Worm (Caenorhabditis elegans): ENCODE data around the gene C50A2.3.

Gene C50A2.3

DNA sequence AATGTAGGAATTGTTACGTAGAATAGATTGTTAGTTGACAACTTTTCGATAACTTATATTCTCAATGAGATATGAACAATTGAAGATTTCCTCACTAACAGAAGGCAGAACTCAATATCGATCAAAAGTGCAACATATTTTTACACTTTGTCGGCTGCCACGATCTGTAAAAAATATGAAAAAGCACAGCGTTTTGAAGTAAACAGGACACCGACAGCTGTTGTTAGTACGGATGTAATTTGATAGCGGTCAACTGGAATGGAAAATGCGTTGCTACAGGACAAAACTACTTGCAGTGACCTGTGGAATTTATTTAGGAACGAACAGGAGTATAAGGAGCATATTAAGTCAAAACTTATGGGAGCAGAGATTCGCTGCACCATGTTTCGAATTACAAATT lies 51.8 kb downstream of the C50A2.3 start:
- TF ChIP-seq rnt-1 (tag; optimal IDR thresholded peaks at IDR 0.05): peak; percentile 28
- TF ChIP-seq jun-1 (tag; optimal IDR thresholded peaks at IDR 0.05): no peak
- TF ChIP-seq ceh-8 (GFP tag; optimal IDR thresholded peaks at IDR 0.05): no peak
- TF ChIP-seq isw-1 (GFP tag; IDR thresholded peaks at IDR 0.05): no peak
- TF ChIP-seq hpl-2 (GFP tag; optimal IDR thresholded peaks at IDR 0.05): no peak
- TF ChIP-seq nhr-28 (tag; optimal IDR thresholded peaks at IDR 0.05): no peak
- no peak for TF ChIP-seq nhr-84 (tag; optimal IDR thresholded peaks at IDR 0.05)
- TF ChIP-seq sptf-1 (tag; optimal IDR thresholded peaks at IDR 0.05): no peak
- TF ChIP-seq ets-5 (GFP tag; IDR thresholded peaks at IDR 0.05): no peak
- no peak for TF ChIP-seq lsy-2 (tag; optimal IDR thresholded peaks at IDR 0.05)
- TF ChIP-seq sox-4 (tag; optimal IDR thresholded peaks at IDR 0.05): no peak
- no peak for TF ChIP-seq lin-35 (GFP tag; optimal IDR thresholded peaks at IDR 0.05)
- peak; percentile 29 for TF ChIP-seq nhr-71 (tag; optimal IDR thresholded peaks at IDR 0.05)
- TF ChIP-seq snu-23 (GFP tag; optimal IDR thresholded peaks at IDR 0.05): no peak
- TF ChIP-seq swsn-7 (tag; optimal IDR thresholded peaks at IDR 0.05): no peak
- TF ChIP-seq pag-3 (tag; optimal IDR thresholded peaks at IDR 0.05; ENCODE audit: borderline replicate concordance, insufficient read depth): peak; percentile 31
- TF ChIP-seq mdl-1 (tag; optimal IDR thresholded peaks at IDR 0.05): no peak
- TF ChIP-seq unc-30 (tag; optimal IDR thresholded peaks at IDR 0.05): no peak
- TF ChIP-seq nhr-76 (tag; optimal IDR thresholded peaks at IDR 0.05): no peak
- TF ChIP-seq lin-14 (GFP tag; optimal IDR thresholded peaks at IDR 0.05): peak; percentile 29
- TF ChIP-seq aha-1 (tag; optimal IDR thresholded peaks at IDR 0.05): no peak
- no peak for TF ChIP-seq unc-98 (GFP tag; IDR thresholded peaks at IDR 0.05)
- TF ChIP-seq C04F5.9 (tag; optimal IDR thresholded peaks at IDR 0.05): no peak
- no peak for TF ChIP-seq irx-1 (tag; optimal IDR thresholded peaks at IDR 0.05)
- TF ChIP-seq xbp-1 (tag; optimal IDR thresholded peaks at IDR 0.05): no peak
- no peak for TF ChIP-seq aly-2 (tag; optimal IDR thresholded peaks at IDR 0.05)
- TF ChIP-seq tbx-2 (tag; optimal IDR thresholded peaks at IDR 0.05): no peak
- no peak for TF ChIP-seq Y116A8C.19 (tag; optimal IDR thresholded peaks at IDR 0.05; ENCODE audit: borderline replicate concordance)
- TF ChIP-seq skn-1 (tag; optimal IDR thresholded peaks at IDR 0.05): no peak

DNA sequence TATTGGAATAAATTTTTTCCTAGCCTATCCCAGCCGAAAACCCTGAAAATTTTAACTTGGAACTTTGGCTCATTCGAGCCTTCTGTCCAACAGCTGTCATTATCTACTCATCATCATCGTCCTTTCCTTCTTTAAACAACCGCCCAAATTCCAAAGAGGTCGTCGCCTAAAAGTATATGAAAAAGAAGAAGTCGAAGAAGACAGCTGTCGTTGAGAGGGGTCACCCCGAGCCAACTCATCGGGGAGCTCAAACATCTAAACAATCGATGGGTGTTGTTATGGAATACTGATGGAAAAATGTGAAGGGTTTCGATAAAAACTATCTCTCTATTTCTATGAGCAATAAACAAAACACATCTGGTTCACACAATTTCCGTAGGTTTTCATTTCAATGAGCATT lies 52.7 kb downstream of the C50A2.3 start:
- TF ChIP-seq ceh-82 (tag; optimal IDR thresholded peaks at IDR 0.05): no peak
- TF ChIP-seq tbx-2 (tag; optimal IDR thresholded peaks at IDR 0.05): no peak
- no peak for TF ChIP-seq hlh-4 (tag; optimal IDR thresholded peaks at IDR 0.05)
- no peak for TF ChIP-seq lin-14 (GFP tag; optimal IDR thresholded peaks at IDR 0.05)
- no peak for TF ChIP-seq fkh-8 (tag; optimal IDR thresholded peaks at IDR 0.05)
- no peak for TF ChIP-seq irx-1 (tag; optimal IDR thresholded peaks at IDR 0.05)
- TF ChIP-seq rnt-1 (tag; optimal IDR thresholded peaks at IDR 0.05): peak; percentile 77
- no peak for TF ChIP-seq isw-1 (GFP tag; IDR thresholded peaks at IDR 0.05)
- TF ChIP-seq snpc-4 (tag; optimal IDR thresholded peaks at IDR 0.05): no peak
- no peak for TF ChIP-seq jun-1 (tag; optimal IDR thresholded peaks at IDR 0.05)
- TF ChIP-seq lin-13 (GFP tag; optimal IDR thresholded peaks at IDR 0.05): no peak
- peak; percentile 27 for TF ChIP-seq unc-130 (tag; optimal IDR thresholded peaks at IDR 0.05)
- TF ChIP-seq blmp-1 (tag; optimal IDR thresholded peaks at IDR 0.05): no peak
- TF ChIP-seq lir-3 (tag; optimal IDR thresholded peaks at IDR 0.05; ENCODE audit: poor library complexity): no peak
- peak; percentile 38 for TF ChIP-seq nhr-19 (GFP tag; conservative IDR thresholded peaks at IDR 0.05)
- TF ChIP-seq efl-3 (GFP tag; optimal IDR thresholded peaks at IDR 0.05): no peak
- no peak for TF ChIP-seq F16B12.6 (tag; optimal IDR thresholded peaks at IDR 0.05)
- peak; percentile 76 for TF ChIP-seq nhr-71 (tag; optimal IDR thresholded peaks at IDR 0.05)
- no peak for TF ChIP-seq sox-4 (tag; optimal IDR thresholded peaks at IDR 0.05)
- TF ChIP-seq egl-27 (tag; optimal IDR thresholded peaks at IDR 0.05): no peak
- TF ChIP-seq lsy-2 (tag; optimal IDR thresholded peaks at IDR 0.05): peak; percentile 16 to 32
- TF ChIP-seq snu-23 (GFP tag; optimal IDR thresholded peaks at IDR 0.05): peak; percentile 36

DNA sequence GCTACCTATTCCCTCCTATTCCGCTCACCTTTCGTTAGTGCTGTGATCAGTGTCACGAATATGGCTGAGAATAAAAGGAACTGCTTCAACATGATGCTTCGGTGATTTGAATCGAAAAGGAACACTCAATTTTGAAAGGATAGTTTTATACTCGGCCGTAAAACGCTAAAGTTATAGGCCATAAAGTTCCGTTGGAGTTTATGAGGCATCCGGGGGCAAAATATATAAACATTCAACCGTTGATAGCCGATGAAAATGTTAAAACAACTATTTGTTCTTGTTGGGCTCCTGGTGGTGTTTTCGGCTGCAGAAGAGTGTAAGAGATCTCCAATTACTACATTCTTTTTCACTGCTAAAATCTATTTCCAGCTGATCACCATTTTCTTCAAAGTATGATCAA lies 53.3 kb downstream of the C50A2.3 start, which contains the start of the genes C44B12.9 and C44B12.3:
TSS of gene C44B12.9 (minus strand) at position 101 of the 400 bp plus-strand sequence.
TSS of gene C44B12.3 (plus strand) at position 249 of the 400 bp plus-strand sequence.
- TF ChIP-seq nhr-237 (tag; optimal IDR thresholded peaks at IDR 0.05): no peak
- TF ChIP-seq grh-1 (GFP tag; IDR thresholded peaks at IDR 0.05): no peak
- TF ChIP-seq hlh-4 (tag; optimal IDR thresholded peaks at IDR 0.05): no peak
- TF ChIP-seq lin-13 (GFP tag; optimal IDR thresholded peaks at IDR 0.05): no peak
- TF ChIP-seq isw-1 (GFP tag; IDR thresholded peaks at IDR 0.05): no peak
- TF ChIP-seq dsc-1 (tag; optimal IDR thresholded peaks at IDR 0.05): no peak
- no peak for TF ChIP-seq lsy-2 (tag; optimal IDR thresholded peaks at IDR 0.05)
- TF ChIP-seq nhr-76 (tag; optimal IDR thresholded peaks at IDR 0.05): no peak
- no peak for TF ChIP-seq lin-35 (GFP tag; optimal IDR thresholded peaks at IDR 0.05)
- TF ChIP-seq mdl-1 (tag; optimal IDR thresholded peaks at IDR 0.05): no peak
- TF ChIP-seq lin-15B (tag; optimal IDR thresholded peaks at IDR 0.05): no peak
- no peak for TF ChIP-seq fkh-10 (GFP tag; optimal IDR thresholded peaks at IDR 0.05)
- no peak for TF ChIP-seq aha-1 (tag; optimal IDR thresholded peaks at IDR 0.05)
- no peak for TF ChIP-seq jun-1 (tag; optimal IDR thresholded peaks at IDR 0.05)
- no peak for TF ChIP-seq egl-27 (tag; optimal IDR thresholded peaks at IDR 0.05)
- TF ChIP-seq nhr-77 (tag; optimal IDR thresholded peaks at IDR 0.05): no peak
- TF ChIP-seq snu-23 (GFP tag; optimal IDR thresholded peaks at IDR 0.05): no peak
- TF ChIP-seq ztf-4 (tag; optimal IDR thresholded peaks at IDR 0.05): no peak
- TF ChIP-seq C34B4.2 (tag; optimal IDR thresholded peaks at IDR 0.05): no peak
- TF ChIP-seq nhr-90 (tag; optimal IDR thresholded peaks at IDR 0.05; ENCODE audit: poor library complexity): no peak
